Worm (Caenorhabditis elegans) whole organism, L1 larva: Measurements from ENCODE around the gene selt-1.1.
A peak's percentile ranks its signal among the peaks of the same experiment; 100 is the strongest.

Experiments used
- C04F5.9 ChIP-seq: sonication (generic microtip); optimal IDR thresholded peaks from 2 replicates; lab custom pipeline; 2016; ENCODE audit warnings: missing genetic modification characterization, missing compliant biosample characterization
- C16A3.4 ChIP-seq: fragments of 150-350 bp; optimal IDR thresholded peaks from 2 replicates; lab custom pipeline; 2014; ENCODE audit warnings: missing biosample characterization, missing genetic modification characterization
- C34B4.2 ChIP-seq: sonication (generic microtip); optimal IDR thresholded peaks from 2 replicates; lab custom pipeline; 2017; ENCODE audit warnings: mild to moderate bottlenecking, missing genetic modification characterization, missing compliant biosample characterization
- F16B12.6 ChIP-seq: fragments of 150-350 bp; optimal IDR thresholded peaks from 2 replicates; lab custom pipeline; 2014; ENCODE audit warnings: missing biosample characterization, missing genetic modification characterization
- aha-1 ChIP-seq: fragments of 150-350 bp; optimal IDR thresholded peaks from 2 replicates; lab custom pipeline; 2014; ENCODE audit warnings: missing biosample characterization, missing genetic modification characterization
- alr-1 ChIP-seq: fragments of 200-800 bp; sonication (Bioruptor generic); optimal IDR thresholded peaks from 2 replicates; lab custom pipeline; 2018; ENCODE audit warnings: borderline replicate concordance, mild to moderate bottlenecking, missing genetic modification characterization, missing compliant biosample characterization
- ama-1 ChIP-seq: fragments of 150-350 bp; optimal IDR thresholded peaks from 2 replicates; lab custom pipeline; 2014
- blmp-1 ChIP-seq: fragments of 150-350 bp; optimal IDR thresholded peaks from 2 replicates; lab custom pipeline; 2014; ENCODE audit warnings: missing biosample characterization, missing genetic modification characterization
- ceh-82 ChIP-seq, 3 experiments: fragments of 150-350 bp in 1 of 3; sonication (generic microtip) in 2 of 3; optimal IDR thresholded peaks; 2 replicates each; lab custom pipeline; 2014 to 2017; ENCODE audit warnings: missing biosample characterization in 3 of 3, missing genetic modification characterization in 3 of 3
- dpl-1 ChIP-seq, 3 experiments: fragments of 150-350 bp in 2 of 3; sonication (generic microtip) in 1 of 3; optimal IDR thresholded peaks; 2 replicates each; lab custom pipeline; 2014 to 2017; ENCODE audit warnings: missing biosample characterization in 3 of 3, missing genetic modification characterization in 3 of 3, missing genetic modification reagents in 3 of 3
- efl-3 ChIP-seq: fragments of 200-800 bp; sonication (Bioruptor generic); optimal IDR thresholded peaks from 2 replicates; lab custom pipeline; 2018; ENCODE audit warnings: mild to moderate bottlenecking, missing genetic modification characterization, missing compliant biosample characterization
- elt-3 ChIP-seq, 6 experiments: fragments of 150-350 bp in 1 of 6; sonication (generic microtip); optimal IDR thresholded peaks; 2 replicates each; lab custom pipeline; 2017 to 2018; ENCODE audit warnings: missing biosample characterization in 6 of 6, missing genetic modification characterization in 6 of 6, inconsistent platforms in 1 of 6
- fos-1 ChIP-seq: fragments of 150-350 bp; optimal IDR thresholded peaks from 2 replicates; lab custom pipeline; 2014; ENCODE audit warnings: missing biosample characterization, missing genetic modification characterization
- grh-1 ChIP-seq: fragments of 200-800 bp; sonication (Bioruptor generic); IDR thresholded peaks from 2 replicates; pipeline ENCODE4 v1.3.6; 2022; ENCODE audit warnings: missing genetic modification reagents, missing genetic modification characterization, missing compliant biosample characterization
- hlh-17 ChIP-seq: fragments of 200-800 bp; sonication (Bioruptor generic); optimal IDR thresholded peaks from 2 replicates; lab custom pipeline; 2018; ENCODE audit warnings: missing genetic modification characterization, mild to moderate bottlenecking, missing compliant biosample characterization, moderate library complexity, borderline replicate concordance
- irx-1 ChIP-seq: sonication (generic microtip); optimal IDR thresholded peaks from 2 replicates; lab custom pipeline; 2016; ENCODE audit warnings: missing genetic modification characterization, missing compliant biosample characterization
- jun-1 ChIP-seq: fragments of 150-350 bp; optimal IDR thresholded peaks from 2 replicates; lab custom pipeline; 2014; ENCODE audit warnings: missing biosample characterization, missing genetic modification reagents, missing genetic modification characterization
- lin-13 ChIP-seq: fragments of 150-350 bp; optimal IDR thresholded peaks from 2 replicates; lab custom pipeline; 2014; ENCODE audit warnings: missing biosample characterization, missing genetic modification reagents, missing genetic modification characterization
- lin-14 ChIP-seq: fragments of 200-800 bp; sonication (Bioruptor generic); optimal IDR thresholded peaks from 2 replicates; lab custom pipeline; 2018; ENCODE audit warnings: mild to moderate bottlenecking, missing genetic modification characterization, moderate library complexity, missing compliant biosample characterization
- lin-35 ChIP-seq, 2 experiments: fragments of 150-350 bp; optimal IDR thresholded peaks; 2 replicates each; lab custom pipeline; 2014; ENCODE audit warnings: missing biosample characterization in 2 of 2, missing genetic modification characterization in 2 of 2, missing genetic modification reagents in 2 of 2
- lin-39 ChIP-seq: fragments of 150-350 bp; optimal IDR thresholded peaks from 2 replicates; lab custom pipeline; 2014; ENCODE audit warnings: missing biosample characterization, missing genetic modification reagents, missing genetic modification characterization
- lir-3 ChIP-seq: sonication (generic microtip); optimal IDR thresholded peaks from 2 replicates; lab custom pipeline; 2016; ENCODE audit warnings: mild to moderate bottlenecking, missing genetic modification characterization, moderate library complexity, missing compliant biosample characterization; ENCODE audit not compliant: poor library complexity
- lsy-2 ChIP-seq, 2 experiments: fragments of 150-350 bp; optimal IDR thresholded peaks; 2 replicates each; lab custom pipeline; 2014; ENCODE audit warnings: missing biosample characterization in 2 of 2, missing genetic modification characterization in 2 of 2
- mab-9 ChIP-seq: fragments of 200-800 bp; sonication (Bioruptor generic); IDR thresholded peaks from 2 replicates; pipeline ENCODE4 v1.3.6; 2022; ENCODE audit warnings: missing genetic modification reagents, missing genetic modification characterization, missing compliant biosample characterization
- mef-2 ChIP-seq: fragments of 150-350 bp; optimal IDR thresholded peaks from 2 replicates; lab custom pipeline; 2014; ENCODE audit warnings: missing biosample characterization, missing genetic modification characterization
- mep-1 ChIP-seq: fragments of 150-350 bp; optimal IDR thresholded peaks from 2 replicates; lab custom pipeline; 2014; ENCODE audit warnings: missing biosample characterization, missing genetic modification characterization
- nhr-11 ChIP-seq: fragments of 150-350 bp; optimal IDR thresholded peaks from 2 replicates; lab custom pipeline; 2014; ENCODE audit warnings: missing biosample characterization, missing genetic modification characterization
- nhr-47 ChIP-seq: sonication (generic microtip); optimal IDR thresholded peaks from 2 replicates; lab custom pipeline; 2016; ENCODE audit warnings: mild to moderate bottlenecking, missing genetic modification characterization, moderate library complexity, missing compliant biosample characterization
- pag-3 ChIP-seq: sonication (generic microtip); optimal IDR thresholded peaks from 2 replicates; lab custom pipeline; 2017; ENCODE audit warnings: missing genetic modification characterization, mild to moderate bottlenecking, missing compliant biosample characterization, antibody characterized with exemption, borderline replicate concordance; ENCODE audit not compliant: insufficient read depth
- pax-3 ChIP-seq: fragments of 200-800 bp; sonication (Bioruptor generic); optimal IDR thresholded peaks from 2 replicates; lab custom pipeline; 2018; ENCODE audit warnings: mild to moderate bottlenecking, missing genetic modification characterization, moderate library complexity, missing compliant biosample characterization
- rnt-1 ChIP-seq: sonication (generic microtip); optimal IDR thresholded peaks from 2 replicates; lab custom pipeline; 2016; ENCODE audit warnings: mild to moderate bottlenecking, missing genetic modification characterization, moderate library complexity, missing compliant biosample characterization
- skn-1 ChIP-seq: fragments of 150-350 bp; optimal IDR thresholded peaks from 2 replicates; lab custom pipeline; 2014; ENCODE audit warnings: missing biosample characterization, missing genetic modification characterization
- snu-23 ChIP-seq: sonication (generic microtip); optimal IDR thresholded peaks from 2 replicates; lab custom pipeline; 2016; ENCODE audit warnings: missing genetic modification characterization, missing compliant biosample characterization
- sox-4 ChIP-seq: sonication (generic microtip); optimal IDR thresholded peaks from 2 replicates; lab custom pipeline; 2016; ENCODE audit warnings: missing genetic modification characterization, missing compliant biosample characterization
- sptf-1 ChIP-seq: fragments of 150-350 bp; optimal IDR thresholded peaks from 2 replicates; lab custom pipeline; 2014; ENCODE audit warnings: missing biosample characterization, missing genetic modification characterization
- tbx-2 ChIP-seq: sonication (generic microtip); optimal IDR thresholded peaks from 2 replicates; lab custom pipeline; 2016; ENCODE audit warnings: missing genetic modification characterization, missing compliant biosample characterization
- tlp-1 ChIP-seq: fragments of 150-350 bp; optimal IDR thresholded peaks from 2 replicates; lab custom pipeline; 2014; ENCODE audit warnings: missing biosample characterization, missing genetic modification characterization
- unc-62 ChIP-seq: fragments of 150-350 bp; optimal IDR thresholded peaks from 2 replicates; lab custom pipeline; 2014; ENCODE audit warnings: missing biosample characterization, missing genetic modification reagents, missing genetic modification characterization
- unc-98 ChIP-seq: fragments of 200-800 bp; sonication (Bioruptor generic); IDR thresholded peaks from 2 replicates; pipeline ENCODE4 v1.3.6; 2022; ENCODE audit warnings: missing genetic modification characterization, missing compliant biosample characterization
- vab-15 ChIP-seq: sonication (generic microtip); optimal IDR thresholded peaks from 2 replicates; lab custom pipeline; 2017; ENCODE audit warnings: missing genotype, mild to moderate bottlenecking, missing genetic modification characterization, missing compliant biosample characterization
- xbp-1 ChIP-seq: sonication (generic microtip); optimal IDR thresholded peaks from 2 replicates; lab custom pipeline; 2016; ENCODE audit warnings: missing genetic modification characterization, missing compliant biosample characterization
- zag-1 ChIP-seq: fragments of 150-350 bp; optimal IDR thresholded peaks from 2 replicates; lab custom pipeline; 2014; ENCODE audit warnings: missing biosample characterization, missing genetic modification characterization
- ztf-11 ChIP-seq, 2 experiments: sonication (generic microtip); optimal IDR thresholded peaks; 2 replicates each; lab custom pipeline; 2016 to 2017; ENCODE audit warnings: missing genetic modification characterization in 2 of 2, missing biosample characterization in 1 of 2, missing compliant biosample characterization in 1 of 2

The selt-1.1 gene

DNA sequence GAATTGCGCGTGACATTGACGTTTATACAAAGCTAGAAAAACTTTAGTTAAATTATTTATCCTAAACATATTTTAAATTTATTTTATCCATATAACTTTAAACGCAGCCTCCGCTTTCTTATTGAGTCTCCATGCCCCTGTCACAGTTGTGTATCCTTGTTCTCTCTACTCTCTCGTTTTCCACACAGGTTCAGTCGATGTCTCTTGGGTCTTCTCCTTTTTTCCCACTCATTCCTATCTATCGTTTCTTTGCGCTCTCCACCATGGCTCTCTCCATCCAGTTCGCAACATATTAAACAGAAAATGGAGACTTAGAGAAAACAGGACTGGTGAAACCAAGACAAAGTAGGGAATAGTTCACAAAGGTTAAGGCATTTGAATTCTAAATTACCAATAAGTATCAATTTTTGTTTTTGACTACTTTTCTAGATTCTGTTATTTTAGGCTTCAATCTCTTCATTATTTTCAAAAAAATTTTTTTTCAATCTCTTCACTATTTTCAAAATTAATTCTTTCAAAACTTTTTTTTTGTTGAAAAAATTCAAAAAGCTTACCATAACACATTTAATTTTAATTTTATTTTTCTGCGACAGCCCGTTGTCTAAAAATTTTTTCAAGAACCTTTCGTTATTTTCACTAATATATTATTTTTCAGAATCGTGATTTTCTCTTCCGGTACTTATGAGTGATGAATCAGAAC, 24.1 kb downstream of the selt-1.1 start, which contains the start of gene sdc-2 (continued):
- TF ChIP-seq C04F5.9 (tag; lab: Kevin White, UChicago) (no peak), lin-14 (GFP tag; lab: Kevin White, UChicago) (peak; percentile 84), lin-39 (tag; lab: Kevin White, UChicago) (no peak), rnt-1 (peak; percentile 70), zag-1 (tag; lab: Kevin White, UChicago) (no peak), jun-1 (peak; percentile 76), unc-62 (no peak), sox-4 (tag; lab: Kevin White, UChicago) (no peak), fos-1 (tag; lab: Kevin White, UChicago) (no peak), dpl-1 (GFP tag; optimal IDR thresholded peaks at IDR 0.05; lab: Kevin White, UChicago) (no peak), nhr-11 (tag; lab: Kevin White, UChicago) (no peak), mef-2 (tag; lab: Kevin White, UChicago) (no peak), ztf-11 (tag; optimal IDR thresholded peaks at IDR 0.05; lab: Kevin White, UChicago) (peak in 1 of 2 experiments; percentile 7), mab-9 (GFP tag; lab: Robert Waterston, UW) (no peak), C16A3.4 (tag; lab: Kevin White, UChicago) (peak; percentile 90), snu-23 (peak; percentile 87), aha-1 (tag; lab: Kevin White, UChicago) (no peak), elt-3 (tag; optimal IDR thresholded peaks at IDR 0.05; lab: Kevin White, UChicago) (peak in 3 of 6 experiments; percentile 6 to 68 (median 40)), skn-1 (tag; lab: Kevin White, UChicago) (peak; percentile 47), ceh-82 (tag; optimal IDR thresholded peaks at IDR 0.05; lab: Kevin White, UChicago) (peak in 2 of 3 experiments; percentile 69 to 73), blmp-1 (tag; lab: Kevin White, UChicago) (peak; percentile 66), nhr-47 (tag; lab: Kevin White, UChicago) (peak; percentile 82), unc-98 (no peak), lin-35 (GFP tag; optimal IDR thresholded peaks at IDR 0.05; lab: Kevin White, UChicago) (peak; percentile 44 to 77), vab-15 (tag; lab: Kevin White, UChicago) (no peak), pax-3 (no peak), grh-1 (GFP tag; lab: Robert Waterston, UW) (no peak), irx-1 (tag; lab: Kevin White, UChicago) (peak; percentile 51), hlh-17 (no peak), lir-3 (tag; lab: Kevin White, UChicago) (peak; percentile 49), tbx-2 (tag; lab: Kevin White, UChicago) (no peak), pag-3 (no peak), lin-13 (GFP tag; lab: Kevin White, UChicago) (peak; percentile 12), efl-3 (GFP tag; lab: Kevin White, UChicago) (no peak), xbp-1 (peak; percentile 30), C34B4.2 (no peak), alr-1 (tag; lab: Kevin White, UChicago) (no peak), lsy-2 (tag; optimal IDR thresholded peaks at IDR 0.05; lab: Kevin White, UChicago) (no peak), tlp-1 (no peak), mep-1 (tag; lab: Kevin White, UChicago) (no peak), ama-1 (no peak), sptf-1 (tag; lab: Kevin White, UChicago) (no peak), F16B12.6 (no peak)
